Worm (Caenorhabditis elegans) whole organism, L2 larva: ENCODE results near the gene R03D7.8.
"Not testable (repeated sequence)": the region's sequence is repeated elsewhere in the genome, so short reads cannot be mapped to it uniquely, and the experiment has no call there.

Experiments used
- C34F6.9 ChIP-seq: fragments of 150-350 bp; optimal IDR thresholded peaks from 2 replicates; lab custom pipeline; 2014; ENCODE audit warnings: missing biosample characterization, missing genetic modification characterization
- F13H6.1 ChIP-seq: sonication (generic microtip); optimal IDR thresholded peaks from 2 replicates; lab custom pipeline; 2016; ENCODE audit warnings: missing genetic modification characterization, missing compliant biosample characterization
- R02D3.7 ChIP-seq: fragments of 150-350 bp; optimal IDR thresholded peaks from 2 replicates; lab custom pipeline; 2014; ENCODE audit warnings: missing biosample characterization, missing genetic modification characterization
- Y55F3AM.14 ChIP-seq: fragments of 200-800 bp; sonication (Bioruptor generic); optimal IDR thresholded peaks from 2 replicates; lab custom pipeline; 2018; ENCODE audit warnings: mild to moderate bottlenecking, missing genetic modification characterization, missing compliant biosample characterization
- ZK546.5 ChIP-seq: sonication (generic microtip); optimal IDR thresholded peaks from 2 replicates; lab custom pipeline; 2017; ENCODE audit warnings: missing biosample characterization, missing genetic modification characterization
- ceh-82 ChIP-seq: fragments of 150-350 bp; optimal IDR thresholded peaks from 2 replicates; lab custom pipeline; 2014; ENCODE audit warnings: missing biosample characterization, missing genetic modification characterization
- dmd-4 ChIP-seq: sonication (generic microtip); optimal IDR thresholded peaks from 2 replicates; lab custom pipeline; 2017; ENCODE audit warnings: missing biosample characterization, missing genetic modification characterization
- egl-27 ChIP-seq: sonication (generic microtip); optimal IDR thresholded peaks from 3 replicates; lab custom pipeline; 2017; ENCODE audit warnings: missing biosample characterization, missing genetic modification reagents, missing genetic modification characterization
- gmeb-1 ChIP-seq: fragments of 150-350 bp; optimal IDR thresholded peaks from 2 replicates; lab custom pipeline; 2014; ENCODE audit warnings: missing biosample characterization, missing genetic modification characterization
- lin-11 ChIP-seq: fragments of 150-350 bp; sonication (generic microtip); optimal IDR thresholded peaks from 2 replicates; lab custom pipeline; 2014; ENCODE audit warnings: missing biosample characterization, missing genetic modification characterization, inconsistent platforms, mixed read lengths
- lin-13 ChIP-seq: fragments of 150-350 bp; optimal IDR thresholded peaks from 2 replicates; lab custom pipeline; 2014; ENCODE audit warnings: missing biosample characterization, missing genetic modification reagents, missing genetic modification characterization
- lsy-2 ChIP-seq, 2 experiments: fragments of 150-350 bp in 1 of 2; sonication (generic microtip) in 1 of 2; optimal IDR thresholded peaks; 2 replicates each; lab custom pipeline; 2014 to 2017; ENCODE audit warnings: missing biosample characterization in 2 of 2, missing genetic modification characterization in 2 of 2
- mdl-1 ChIP-seq, 2 experiments: fragments of 150-350 bp in 1 of 2; sonication (generic microtip) in 1 of 2; optimal IDR thresholded peaks; 2 replicates each; lab custom pipeline; 2017; ENCODE audit warnings: missing biosample characterization in 2 of 2, missing genetic modification characterization in 2 of 2
- nhr-10 ChIP-seq: sonication (generic microtip); optimal IDR thresholded peaks from 2 replicates; lab custom pipeline; 2017; ENCODE audit warnings: missing biosample characterization, missing genetic modification characterization
- nhr-11 ChIP-seq: fragments of 150-350 bp; optimal IDR thresholded peaks from 2 replicates; lab custom pipeline; 2014; ENCODE audit warnings: missing biosample characterization, missing genetic modification characterization
- nhr-23 ChIP-seq: fragments of 150-350 bp; optimal IDR thresholded peaks from 2 replicates; lab custom pipeline; 2014; ENCODE audit warnings: missing biosample characterization, missing genetic modification reagents, missing genetic modification characterization
- nhr-25 ChIP-seq: fragments of 150-350 bp; sonication (generic microtip); optimal IDR thresholded peaks from 3 replicates; lab custom pipeline; 2014; ENCODE audit warnings: missing biosample characterization, missing genetic modification characterization
- nhr-6 ChIP-seq: fragments of 150-350 bp; optimal IDR thresholded peaks from 2 replicates; lab custom pipeline; 2014; ENCODE audit warnings: missing biosample characterization, missing genetic modification characterization
- sem-4 ChIP-seq: fragments of 150-350 bp; optimal IDR thresholded peaks from 2 replicates; lab custom pipeline; 2014; ENCODE audit warnings: missing biosample characterization, missing genetic modification reagents, missing genetic modification characterization
- sma-9 ChIP-seq, 2 experiments: fragments of 150-350 bp in 1 of 2; sonication (generic microtip) in 1 of 2; optimal IDR thresholded peaks; 2 replicates each; lab custom pipeline; 2014 to 2016; ENCODE audit warnings: missing genetic modification characterization in 2 of 2, mild to moderate bottlenecking in 1 of 2, missing biosample characterization in 1 of 2, missing compliant biosample characterization in 1 of 2, missing genetic modification reagents in 1 of 2, moderate library complexity in 1 of 2
- unc-39 ChIP-seq: fragments of 150-350 bp; optimal IDR thresholded peaks from 2 replicates; lab custom pipeline; 2014; ENCODE audit warnings: missing biosample characterization, missing genetic modification characterization
- unc-55 ChIP-seq: fragments of 150-350 bp; sonication (generic microtip); optimal IDR thresholded peaks from 3 replicates; lab custom pipeline; 2014; ENCODE audit warnings: missing biosample characterization, missing genetic modification reagents, missing genetic modification characterization
- zag-1 ChIP-seq: fragments of 150-350 bp; optimal IDR thresholded peaks from 2 replicates; lab custom pipeline; 2014; ENCODE audit warnings: missing biosample characterization, missing genetic modification characterization
- ztf-11 ChIP-seq: sonication (generic microtip); optimal IDR thresholded peaks from 2 replicates; lab custom pipeline; 2017; ENCODE audit warnings: missing biosample characterization, missing genetic modification characterization
- ztf-4 ChIP-seq: fragments of 150-350 bp; optimal IDR thresholded peaks from 2 replicates; lab custom pipeline; 2014; ENCODE audit warnings: missing biosample characterization, missing genetic modification characterization

R03D7.8 gene

DNA sequence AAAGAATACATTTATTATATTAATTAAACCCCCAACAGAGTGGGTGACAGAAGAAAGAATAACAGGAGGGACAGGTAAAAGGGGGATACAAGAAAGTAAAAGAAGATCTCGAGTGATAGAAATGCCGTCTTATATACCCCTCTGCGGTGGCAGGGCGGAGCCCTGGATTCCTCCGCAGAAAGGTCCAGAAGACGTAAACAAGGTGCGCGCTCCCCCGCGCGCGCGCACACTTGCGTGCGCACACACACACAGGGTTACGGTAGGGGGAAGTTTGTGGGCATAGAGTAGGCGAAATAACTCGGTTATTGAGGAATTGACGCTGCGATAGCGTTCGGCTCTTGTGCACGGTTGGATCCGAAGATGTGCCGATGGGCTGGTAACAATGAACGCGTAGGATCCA lies 14.8 kb downstream of the R03D7.8 start, which contains the start of gene R03D7.15:
Gene R03D7.15 (plus strand): TSS at position 299 of the 400 bp plus-strand sequence.
- TF ChIP-seq unc-39 (tag; lab: Kevin White, UChicago); sma-9 (GFP tag; optimal IDR thresholded peaks at IDR 0.05; lab: Kevin White, UChicago); sma-9 (tag; optimal IDR thresholded peaks at IDR 0.05; lab: Kevin White, UChicago); ztf-11 (tag; lab: Kevin White, UChicago): not testable (repeated sequence)

- TF ChIP-seq sem-4 (no peak), ztf-4 (no peak), nhr-23 (tag; lab: Kevin White, UChicago) (no peak), nhr-6 (tag; lab: Kevin White, UChicago) (no peak)
These were observed 21.4 kb downstream of the R03D7.8 start for ce11 chrII:10935336-10935735.

DNA sequence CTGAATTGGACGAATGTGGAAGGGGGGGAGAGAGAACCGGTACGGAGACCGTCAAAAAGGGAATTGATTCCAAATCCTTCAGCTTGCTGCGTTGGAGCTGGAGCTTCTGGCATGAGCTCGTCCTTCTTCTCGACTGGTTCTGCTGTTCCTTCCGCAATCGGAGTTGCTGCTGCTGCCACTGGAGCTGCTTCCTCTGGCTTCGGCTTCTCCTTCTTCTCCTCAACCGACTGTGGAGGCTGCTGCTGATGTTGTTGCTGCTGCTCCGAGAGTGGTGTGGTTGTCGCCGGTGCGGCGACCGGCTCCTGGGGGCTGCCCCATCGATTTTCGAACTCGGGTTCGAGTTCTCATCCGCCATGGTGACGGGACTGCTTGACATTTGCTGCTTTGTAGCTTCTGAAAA lies 21.9 kb downstream of the R03D7.8 start, which contains the start of gene R03D7.2:
Gene R03D7.2 (minus strand): TSS at position 399 of the 400 bp plus-strand sequence.
- no peak for TF ChIP-seq C34F6.9 (tag; lab: Kevin White, UChicago)

DNA sequence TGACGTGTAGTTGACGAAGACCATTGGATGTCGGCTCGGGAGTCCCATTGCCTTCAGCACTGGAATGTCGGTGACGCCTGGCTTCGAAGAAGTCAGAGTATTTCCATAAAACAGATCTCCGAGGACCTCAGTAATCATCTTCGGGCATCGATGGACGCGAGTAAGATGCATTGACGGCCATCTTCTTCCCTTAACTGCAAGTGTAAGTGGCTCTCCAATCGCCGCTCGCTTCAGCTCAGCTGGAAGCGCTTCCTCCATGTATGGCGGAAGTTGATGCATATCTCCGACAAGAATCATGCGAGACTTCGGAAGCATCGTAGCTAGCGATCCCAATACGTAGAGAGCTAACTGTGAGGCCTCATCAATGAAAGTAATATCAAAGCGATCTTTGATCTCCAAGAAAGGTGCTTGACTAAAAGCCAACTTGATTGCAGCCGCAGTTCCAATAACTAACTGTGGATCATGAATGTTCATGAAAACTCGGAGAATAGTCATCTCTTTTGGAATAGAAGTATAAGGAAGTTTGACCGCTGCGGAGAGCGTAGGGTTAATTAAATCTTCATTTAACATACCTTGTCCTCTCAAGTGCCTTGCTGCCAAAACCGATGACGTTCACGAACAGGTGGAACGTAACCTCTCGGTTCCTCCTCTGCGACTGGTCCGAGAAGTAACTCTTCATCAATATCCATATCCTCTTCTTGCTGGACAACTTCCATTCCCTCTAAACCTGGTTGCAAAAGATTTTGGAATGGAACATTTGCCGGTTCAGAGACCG lies 22.6 kb downstream of the R03D7.8 start:
- TF ChIP-seq dmd-4 (tag; lab: Kevin White, UChicago) (no peak), Y55F3AM.14 (GFP tag; lab: Kevin White, UChicago) (no peak), C34F6.9 (tag; lab: Kevin White, UChicago) (no peak), nhr-11 (tag; lab: Kevin White, UChicago) (no peak), lin-11 (no peak), egl-27 (tag; lab: Kevin White, UChicago) (no peak), ceh-82 (tag; lab: Kevin White, UChicago) (no peak)

DNA sequence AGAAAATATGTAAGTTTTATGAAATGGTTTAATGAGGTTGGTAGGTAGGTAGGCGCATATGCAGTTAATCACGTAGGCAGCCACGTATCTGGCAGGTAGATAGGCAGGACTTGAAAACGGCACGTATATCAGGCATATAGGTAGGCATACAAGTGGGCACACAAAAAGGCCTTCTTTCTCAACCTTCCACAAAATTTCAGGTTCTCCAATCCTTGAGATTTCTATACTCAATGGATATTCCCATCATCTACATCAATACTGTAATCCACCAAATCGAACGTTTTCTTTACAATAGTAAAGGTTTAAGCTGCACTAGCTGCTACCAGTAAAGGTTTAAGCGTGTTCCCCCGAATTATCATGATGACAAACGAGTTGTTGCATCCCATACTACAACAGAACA lies 24.4 kb downstream of the R03D7.8 start:
- TF ChIP-seq mdl-1 (tag; optimal IDR thresholded peaks at IDR 0.05; lab: Kevin White, UChicago), result no peak
- TF ChIP-seq gmeb-1 (tag; lab: Kevin White, UChicago), result no peak
- TF ChIP-seq nhr-10 (tag; lab: Kevin White, UChicago), result no peak
- no peak for TF ChIP-seq egl-27 (tag; lab: Kevin White, UChicago)
- no peak for TF ChIP-seq ZK546.5 (tag; lab: Kevin White, UChicago)
- TF ChIP-seq R02D3.7 (tag; lab: Kevin White, UChicago), result no peak
- no peak for TF ChIP-seq lin-13
- TF ChIP-seq F13H6.1 (tag; lab: Kevin White, UChicago), result no peak
- TF ChIP-seq unc-55 (GFP tag; lab: Kevin White, UChicago), result no peak
- no peak for TF ChIP-seq nhr-25 (tag; lab: Kevin White, UChicago)
- TF ChIP-seq Y55F3AM.14 (GFP tag; lab: Kevin White, UChicago), result no peak
- TF ChIP-seq sem-4, result no peak

- no peak for TF ChIP-seq F13H6.1 (tag; lab: Kevin White, UChicago)
- no peak for TF ChIP-seq zag-1
- no peak for TF ChIP-seq lsy-2 (tag; optimal IDR thresholded peaks at IDR 0.05; lab: Kevin White, UChicago)
These were observed 25.7 kb downstream of the R03D7.8 start for ce11 chrII:10930678-10931650.
